Fruit fly (Drosophila melanogaster) whole organism, pupa: ENCODE data around the gene Gycalpha99B.
A peak's percentile ranks its signal among the peaks of the same experiment; 100 is the strongest.

Experiments used
- CG12605 ChIP-seq: fragments of 200-800 bp; sonication (Bioruptor generic); IDR thresholded peaks from 2 replicates; pipeline ENCODE4 v1.3.6; 2022; ENCODE audit warnings: missing biosample characterization, missing genetic modification characterization
- CG13204 ChIP-seq: fragments of 200-800 bp; sonication (Bioruptor generic); optimal IDR thresholded peaks from 2 replicates; lab custom pipeline; 2018; ENCODE audit warnings: missing biosample characterization, mild to moderate bottlenecking, missing genetic modification characterization, moderate library complexity
- CG32121 ChIP-seq: fragments of 200-800 bp; sonication (Bioruptor generic); IDR thresholded peaks from 2 replicates; pipeline ENCODE4 v1.3.6; 2022; ENCODE audit warnings: missing biosample characterization, missing genetic modification characterization
- CG4496 ChIP-seq: fragments of 200-800 bp; sonication (Bioruptor generic); IDR thresholded peaks from 3 replicates; pipeline ENCODE4 v1.3.6; 2022; ENCODE audit warnings: missing biosample characterization, missing genetic modification characterization
- CG8159 ChIP-seq: fragments of 200-800 bp; sonication (Bioruptor generic); optimal IDR thresholded peaks from 3 replicates; lab custom pipeline; 2018; ENCODE audit warnings: missing biosample characterization, mild to moderate bottlenecking, missing genetic modification characterization, moderate library complexity
- CG8301 ChIP-seq: fragments of 200-800 bp; sonication (Bioruptor generic); optimal IDR thresholded peaks from 2 replicates; lab custom pipeline; 2018; ENCODE audit warnings: missing biosample characterization, mild to moderate bottlenecking, missing genetic modification characterization
- CG9948 ChIP-seq: fragments of 200-800 bp; sonication (Bioruptor generic); optimal IDR thresholded peaks from 2 replicates; lab custom pipeline; 2018; ENCODE audit warnings: missing biosample characterization, mild to moderate bottlenecking, missing genetic modification characterization, moderate library complexity
- Ets98B ChIP-seq: fragments of 200-800 bp; sonication (Bioruptor generic); IDR thresholded peaks from 2 replicates; pipeline ENCODE4 v1.3.6; 2022; ENCODE audit warnings: missing biosample characterization, missing genetic modification characterization
- Pif1B ChIP-seq: fragments of 200-800 bp; sonication (Bioruptor generic); optimal IDR thresholded peaks from 3 replicates; lab custom pipeline; 2016; ENCODE audit warnings: missing biosample characterization, missing genetic modification characterization
- Snoo ChIP-seq: fragments of 200-800 bp; sonication (Bioruptor generic); optimal IDR thresholded peaks from 3 replicates; lab custom pipeline; 2017; ENCODE audit warnings: missing biosample characterization, mild to moderate bottlenecking, missing genetic modification characterization, inconsistent platforms
- fd96Ca ChIP-seq: fragments of 200-800 bp; sonication (Bioruptor generic); IDR thresholded peaks from 3 replicates; pipeline ENCODE4 v1.3.6; 2022; ENCODE audit warnings: missing biosample characterization, missing genetic modification characterization
- gl ChIP-seq: fragments of 200-800 bp; sonication (Bioruptor generic); optimal IDR thresholded peaks from 2 replicates; lab custom pipeline; 2018; ENCODE audit warnings: missing biosample characterization, mild to moderate bottlenecking, missing genetic modification characterization

dm6 chr3R:29651488-29651887 is 30.8 kb upstream of the Gycalpha99B start:
- TF ChIP-seq CG32121, result no peak
- no peak for TF ChIP-seq CG12605 (GFP tag; lab: Robert Waterston, UW)
- TF ChIP-seq Snoo (tag; lab: Kevin White, UChicago), result no peak
- TF ChIP-seq fd96Ca (GFP tag; lab: Robert Waterston, UW), result no peak
- TF ChIP-seq CG13204, result no peak
- TF ChIP-seq CG9948 (tag; lab: Kevin White, UChicago), result no peak
- no peak for TF ChIP-seq Pif1B (GFP tag; lab: Kevin White, UChicago)
- TF ChIP-seq Ets98B (GFP tag; lab: Robert Waterston, UW), result no peak
- TF ChIP-seq CG8159 (tag; lab: Kevin White, UChicago), result peak; percentile 21
- no peak for TF ChIP-seq CG8301
- TF ChIP-seq CG4496 (GFP tag; lab: Robert Waterston, UW), result no peak
- no peak for TF ChIP-seq gl (tag; lab: Kevin White, UChicago)
